Worm (Caenorhabditis elegans): Measurements from ENCODE around the gene slc-36.5.

Gene slc-36.5

DNA sequence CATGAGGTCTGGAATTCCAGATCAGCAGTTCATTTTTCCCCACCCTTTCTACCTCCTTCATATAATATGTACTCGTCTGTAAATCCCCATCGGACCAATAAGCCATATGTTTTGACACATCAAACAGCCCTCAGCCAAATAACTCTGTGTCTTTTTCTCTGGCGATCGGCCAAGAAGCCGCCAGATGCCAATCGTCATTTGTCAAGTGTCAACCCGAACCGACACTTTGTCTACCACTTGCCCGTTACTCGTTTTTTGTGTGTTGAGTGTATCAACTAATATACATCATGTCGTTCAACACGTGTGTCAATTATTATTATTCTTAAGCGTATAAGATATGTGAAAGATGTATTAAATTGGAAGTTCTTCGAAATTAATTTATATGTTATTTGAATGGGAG lies 53.6 kb downstream of the slc-36.5 start (continued):
- TF ChIP-seq spr-1 (tag; optimal IDR thresholded peaks at IDR 0.05): no peak
- TF ChIP-seq daf-16 (GFP tag; optimal IDR thresholded peaks at IDR 0.05): peak in 1 of 2 experiments; percentile 54
- TF ChIP-seq daf-16 (tag; optimal IDR thresholded peaks at IDR 0.05): no peak
- no peak for TF ChIP-seq zag-1 (tag; optimal IDR thresholded peaks at IDR 0.05)
- no peak for TF ChIP-seq zip-11 (GFP tag; IDR thresholded peaks at IDR 0.05)
- no peak for TF ChIP-seq F37D6.2 (tag; optimal IDR thresholded peaks at IDR 0.05)
- peak; percentile 69 for TF ChIP-seq hlh-11 (tag; optimal IDR thresholded peaks at IDR 0.05)
- TF ChIP-seq attf-4 (tag; optimal IDR thresholded peaks at IDR 0.05): no peak
- no peak for TF ChIP-seq lim-7 (GFP tag; IDR thresholded peaks at IDR 0.05)
- no peak for TF ChIP-seq D1046.2 (GFP tag; IDR thresholded peaks at IDR 0.05)
- no peak for TF ChIP-seq fkh-10 (GFP tag; optimal IDR thresholded peaks at IDR 0.05)
- no peak for TF ChIP-seq Y5F2A.4 (GFP tag; optimal IDR thresholded peaks at IDR 0.05)
- no peak for TF ChIP-seq hif-1 (tag; optimal IDR thresholded peaks at IDR 0.05)
- TF ChIP-seq lin-15B (tag; optimal IDR thresholded peaks at IDR 0.05): no peak
- peak; percentile 56 for TF ChIP-seq dmd-6 (GFP tag; IDR thresholded peaks at IDR 0.05)
- TF ChIP-seq duxl-1 (tag; optimal IDR thresholded peaks at IDR 0.05; ENCODE audit: poor library complexity): no peak
- no peak for TF ChIP-seq F44E2.7 (GFP tag; IDR thresholded peaks at IDR 0.05)
- no peak for TF ChIP-seq aha-1 (tag)
- no peak for TF ChIP-seq nhr-77 (tag; optimal IDR thresholded peaks at IDR 0.05)
- TF ChIP-seq set-16 (GFP tag; IDR thresholded peaks at IDR 0.05): no peak
- peak; percentile 32; the same call in 1 of the 2 replicates for TF ChIP-seq hmg-1.1 (GFP tag; IDR thresholded peaks at IDR 0.05)
- no peak for TF ChIP-seq nhr-10 (tag; optimal IDR thresholded peaks at IDR 0.05)
- TF ChIP-seq saeg-2 (GFP tag; IDR thresholded peaks at IDR 0.05): no peak
- TF ChIP-seq lin-38 (GFP tag; IDR thresholded peaks at IDR 0.05): no peak
- no peak for TF ChIP-seq pha-4 (GFP tag; IDR thresholded peaks at IDR 0.05)
- no peak for TF ChIP-seq pha-4 (tag; optimal IDR thresholded peaks at IDR 0.05)
- TF ChIP-seq php-3 (GFP tag; IDR thresholded peaks at IDR 0.05): no peak
- TF ChIP-seq madf-5 (GFP tag; IDR thresholded peaks at IDR 0.05): no peak
- no peak for TF ChIP-seq lin-1 (GFP tag; IDR thresholded peaks at IDR 0.05)
- TF ChIP-seq fos-1 (tag; optimal IDR thresholded peaks at IDR 0.05): no peak
- TF ChIP-seq Y75B8A.6 (GFP tag; IDR thresholded peaks at IDR 0.05): no peak
- no peak for TF ChIP-seq nhr-41 (GFP tag; IDR thresholded peaks at IDR 0.05)
- no peak for TF ChIP-seq ZK546.5 (tag; optimal IDR thresholded peaks at IDR 0.05)
- peak; percentile 2 for TF ChIP-seq mes-2 (tag; optimal IDR thresholded peaks at IDR 0.05; ENCODE audit: poor library complexity, severe bottlenecking)
- TF ChIP-seq unc-39 (tag; optimal IDR thresholded peaks at IDR 0.05): no peak
- TF ChIP-seq nhr-237 (tag; optimal IDR thresholded peaks at IDR 0.05): no peak
- no peak for TF ChIP-seq dmd-8 (GFP tag; IDR thresholded peaks at IDR 0.05)
- no peak for TF ChIP-seq madf-9 (GFP tag; conservative IDR thresholded peaks at IDR 0.05)
- TF ChIP-seq mxl-3 (GFP tag; optimal IDR thresholded peaks at IDR 0.05): peak; percentile 68
- no peak for TF ChIP-seq daf-12 (tag; optimal IDR thresholded peaks at IDR 0.05)
- no peak for TF ChIP-seq daf-19 (GFP tag; conservative IDR thresholded peaks at IDR 0.05)
- no peak for TF ChIP-seq T26A8.4 (GFP tag; IDR thresholded peaks at IDR 0.05)
- no peak for TF ChIP-seq zfp-2 (tag; optimal IDR thresholded peaks at IDR 0.05)
- TF ChIP-seq nhr-25 (tag; optimal IDR thresholded peaks at IDR 0.05; ENCODE audit: borderline replicate concordance, insufficient read depth): no peak
- no peak for TF ChIP-seq nhr-111 (GFP tag; optimal IDR thresholded peaks at IDR 0.05)
- TF ChIP-seq nhr-76 (tag; optimal IDR thresholded peaks at IDR 0.05): no peak
- TF ChIP-seq ztf-7 (tag; optimal IDR thresholded peaks at IDR 0.05): no peak
- TF ChIP-seq Y105C5A.15 (GFP tag; IDR thresholded peaks at IDR 0.05): no peak
- no peak for TF ChIP-seq nhr-6 (tag; optimal IDR thresholded peaks at IDR 0.05)
- TF ChIP-seq snpc-4 (tag; optimal IDR thresholded peaks at IDR 0.05): no peak
- no peak for TF ChIP-seq spr-3 (GFP tag; optimal IDR thresholded peaks at IDR 0.05)
- TF ChIP-seq dve-1 (tag; optimal IDR thresholded peaks at IDR 0.05; ENCODE audit: insufficient read depth): no peak
- TF ChIP-seq mep-1 (tag; optimal IDR thresholded peaks at IDR 0.05): peak; percentile 45
